Fruit fly (Drosophila melanogaster): ENCODE data around the gene CG6276.

Gene CG6276

dm6 chr3R:15366839-15367238, 47.0 kb upstream of the CG6276 start (continued):
- TF ChIP-seq CG17612 (GFP tag; IDR thresholded peaks at IDR 0.05) = no peak
- TF ChIP-seq pita (GFP tag; optimal IDR thresholded peaks at IDR 0.05) = no peak
- TF ChIP-seq prd (optimal IDR thresholded peaks at IDR 0.05) = no peak
- TF ChIP-seq prd (GFP tag; IDR thresholded peaks at IDR 0.05) = peak; percentile 40; the same call in 2 of the 3 replicates
- TF ChIP-seq sd (tag; optimal IDR thresholded peaks at IDR 0.05) = no peak
- TF ChIP-seq lilli (GFP tag; optimal IDR thresholded peaks at IDR 0.05) = peak; percentile 4
- TF ChIP-seq Poxn (GFP tag; IDR thresholded peaks at IDR 0.05) = no peak
- TF ChIP-seq CG1602 (GFP tag; optimal IDR thresholded peaks at IDR 0.05) = no peak
- no peak for TF ChIP-seq aop (GFP tag; IDR thresholded peaks at IDR 0.05)

- TF ChIP-seq CG16863 (GFP tag; optimal IDR thresholded peaks at IDR 0.05) (peak; percentile 75), al (GFP tag; IDR thresholded peaks at IDR 0.05) (no peak), prd (optimal IDR thresholded peaks at IDR 0.05) (no peak), prd (GFP tag; IDR thresholded peaks at IDR 0.05) (no peak), Elba2 (GFP tag; optimal IDR thresholded peaks at IDR 0.05) (no peak), CG10959 (GFP tag; IDR thresholded peaks at IDR 0.05) (no peak), CG12659 (GFP tag; optimal IDR thresholded peaks at IDR 0.05) (peak; percentile 4), CG2120 (GFP tag; optimal IDR thresholded peaks at IDR 0.05) (peak; percentile 44), crp (GFP tag; optimal IDR thresholded peaks at IDR 0.05) (peak in 1 of 2 experiments; percentile 15), chn (GFP tag; optimal IDR thresholded peaks at IDR 0.05) (no peak), ac (GFP tag; optimal IDR thresholded peaks at IDR 0.05) (no peak), CG2889 (GFP tag; IDR thresholded peaks at IDR 0.05) (no peak), CG14710 (tag; optimal IDR thresholded peaks at IDR 0.05) (peak; percentile 12), jing (GFP tag; optimal IDR thresholded peaks at IDR 0.05) (no peak), H15 (GFP tag; IDR thresholded peaks at IDR 0.05) (no peak), Xrp1 (GFP tag; IDR thresholded peaks at IDR 0.05) (0 out of 2 replicates have a peak, but pooled peaks have one; percentile 14), zfh2 (GFP tag; optimal IDR thresholded peaks at IDR 0.05) (no peak), HmgZ (tag; optimal IDR thresholded peaks at IDR 0.05) (peak; percentile 17), Ets97D (GFP tag; optimal IDR thresholded peaks at IDR 0.05) (no peak), CG34224 (GFP tag; IDR thresholded peaks at IDR 0.05; ENCODE audit: partially characterized antibody) (peak; percentile 48; the same call in 2 of the 3 replicates), unpg (GFP tag; optimal IDR thresholded peaks at IDR 0.05) (no peak), Blimp-1 (GFP tag; optimal IDR thresholded peaks at IDR 0.05) (no peak), CG2116 (GFP tag; optimal IDR thresholded peaks at IDR 0.05) (peak; percentile 70), fu2 (GFP tag; optimal IDR thresholded peaks at IDR 0.05) (no peak), Myb (GFP tag; optimal IDR thresholded peaks at IDR 0.05) (peak; percentile 37), bbx (GFP tag; IDR thresholded peaks at IDR 0.05; ENCODE audit: partially characterized antibody) (0 out of 2 replicates have a peak, but pooled peaks have one; percentile 55), CG7372 (GFP tag; IDR thresholded peaks at IDR 0.05) (no peak), CG6791 (GFP tag; IDR thresholded peaks at IDR 0.05; ENCODE audit: partially characterized antibody) (peak; percentile 70; the same call in 2 of the 3 replicates), CG15696 (tag; optimal IDR thresholded peaks at IDR 0.05) (no peak), amos (GFP tag; IDR thresholded peaks at IDR 0.05; ENCODE audit: partially characterized antibody) (peak; percentile 54; the same call in 1 of the 2 replicates), CG34376 (GFP tag; optimal IDR thresholded peaks at IDR 0.05) (peak; percentile 8), CG8290 (GFP tag; optimal IDR thresholded peaks at IDR 0.05) (no peak), CG8290 (tag; optimal IDR thresholded peaks at IDR 0.05) (no peak), CG15514 (GFP tag; optimal IDR thresholded peaks at IDR 0.05) (peak; percentile 18), HLH3B (GFP tag; IDR thresholded peaks at IDR 0.05) (no peak), sc (optimal IDR thresholded peaks at IDR 0.05) (no peak), sc (GFP tag; optimal IDR thresholded peaks at IDR 0.05) (no peak), TFAM (GFP tag; optimal IDR thresholded peaks at IDR 0.05) (no peak), CG16815 (GFP tag; optimal IDR thresholded peaks at IDR 0.05) (no peak), Dp (GFP tag; optimal IDR thresholded peaks at IDR 0.05) (peak; percentile 82), Opbp (GFP tag; IDR thresholded peaks at IDR 0.05; ENCODE audit: partially characterized antibody) (peak; percentile 43; the same call in 1 of the 3 replicates), CG9727 (GFP tag; optimal IDR thresholded peaks at IDR 0.05) (no peak), CG7963 (GFP tag; IDR thresholded peaks at IDR 0.05; ENCODE audit: partially characterized antibody) (no peak)
Measured at dm6 chr3R:15363608-15364007, 43.7 kb upstream of the CG6276 start, which contains the start of gene CG6171. CG6171 (minus strand) TSS chr3R:15363857.

All from whole organism, embryonic.